Worm (Caenorhabditis elegans) whole organism, midembryonic: ENCODE measurements around the gene F53B7.4.

ENCODE experiments used
- T22C8.4 ChIP-seq: fragments of 200-800 bp; sonication (Bioruptor generic); IDR thresholded peaks from 2 replicates; pipeline ENCODE4 v1.3.6; 2022; ENCODE audit warnings: missing genetic modification characterization, missing compliant biosample characterization
- cog-1 ChIP-seq: sonication (generic microtip); optimal IDR thresholded peaks from 2 replicates; lab custom pipeline; 2016; ENCODE audit warnings: missing genetic modification characterization, missing compliant biosample characterization
- flt-1 ChIP-seq: fragments of 200-800 bp; sonication (Bioruptor generic); IDR thresholded peaks from 2 replicates; pipeline ENCODE4 v1.3.6; 2022; ENCODE audit warnings: missing genetic modification characterization, missing compliant biosample characterization
- med-1 ChIP-seq: sonication (generic microtip); optimal IDR thresholded peaks from 2 replicates; lab custom pipeline; 2017; ENCODE audit warnings: missing genetic modification characterization, mild to moderate bottlenecking, missing compliant biosample characterization, antibody characterized with exemption, missing genetic modification reagents; ENCODE audit not compliant: insufficient read depth
- tab-1 ChIP-seq: fragments of 200-800 bp; sonication (Bioruptor generic); IDR thresholded peaks from 2 replicates; pipeline ENCODE4 v1.3.6; 2022; ENCODE audit warnings: missing genetic modification characterization, missing compliant biosample characterization

DNA sequence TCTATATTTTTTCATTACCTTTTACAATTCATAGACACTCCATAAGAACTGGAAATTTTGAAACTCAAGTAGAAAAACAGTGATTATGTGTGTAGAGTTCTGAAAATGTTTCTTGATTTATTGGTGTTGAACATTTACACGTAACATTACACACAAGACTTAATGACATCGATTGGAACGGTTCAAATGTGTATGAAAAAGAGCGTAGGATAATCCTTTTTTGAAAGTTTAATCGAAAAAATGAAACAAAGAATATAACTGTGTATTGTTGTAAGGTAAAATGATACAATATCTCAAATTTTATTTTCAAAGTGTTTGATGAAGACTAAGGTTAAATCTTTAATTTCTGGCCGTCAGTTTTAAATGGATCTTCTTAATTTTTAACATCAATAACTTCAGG lies 21.2 kb downstream of the F53B7.4 start, which contains the start of gene fig-1:
- TF ChIP-seq tab-1 (GFP tag; lab: Robert Waterston, UW) (no peak), cog-1 (tag; lab: Kevin White, UChicago) (no peak), T22C8.4 (no peak), med-1 (GFP tag; lab: Kevin White, UChicago) (no peak), flt-1 (GFP tag; lab: Robert Waterston, UW) (no peak)
